Fruit fly (Drosophila melanogaster) whole organism, pupa: Measurements from ENCODE around the gene Peritrophin-15a.

ENCODE experiments used
- CG10348 ChIP-seq: fragments of 200-800 bp; sonication (Bioruptor generic); IDR thresholded peaks from 2 replicates; pipeline ENCODE4 v1.3.6; 2022; ENCODE audit warnings: missing biosample characterization, missing genetic modification characterization
- CG12605 ChIP-seq: fragments of 200-800 bp; sonication (Bioruptor generic); IDR thresholded peaks from 2 replicates; pipeline ENCODE4 v1.3.6; 2022; ENCODE audit warnings: missing biosample characterization, missing genetic modification characterization
- CG13204 ChIP-seq: fragments of 200-800 bp; sonication (Bioruptor generic); optimal IDR thresholded peaks from 2 replicates; lab custom pipeline; 2018; ENCODE audit warnings: missing biosample characterization, mild to moderate bottlenecking, missing genetic modification characterization, moderate library complexity
- CG15710 ChIP-seq: fragments of 200-800 bp; sonication (Bioruptor generic); optimal IDR thresholded peaks from 2 replicates; lab custom pipeline; 2018; ENCODE audit warnings: missing biosample characterization, mild to moderate bottlenecking, missing genetic modification characterization, moderate library complexity
- CG17806 ChIP-seq: fragments of 200-800 bp; sonication (Bioruptor generic); optimal IDR thresholded peaks from 2 replicates; lab custom pipeline; 2018; ENCODE audit warnings: missing biosample characterization, mild to moderate bottlenecking, missing genetic modification characterization, moderate library complexity
- fd96Ca ChIP-seq: fragments of 200-800 bp; sonication (Bioruptor generic); IDR thresholded peaks from 3 replicates; pipeline ENCODE4 v1.3.6; 2022; ENCODE audit warnings: missing biosample characterization, missing genetic modification characterization
- rn ChIP-seq: fragments of 200-800 bp; sonication (Bioruptor generic); IDR thresholded peaks from 2 replicates; pipeline ENCODE4 v1.3.6; 2022; ENCODE audit warnings: missing biosample characterization, missing genetic modification characterization

DNA sequence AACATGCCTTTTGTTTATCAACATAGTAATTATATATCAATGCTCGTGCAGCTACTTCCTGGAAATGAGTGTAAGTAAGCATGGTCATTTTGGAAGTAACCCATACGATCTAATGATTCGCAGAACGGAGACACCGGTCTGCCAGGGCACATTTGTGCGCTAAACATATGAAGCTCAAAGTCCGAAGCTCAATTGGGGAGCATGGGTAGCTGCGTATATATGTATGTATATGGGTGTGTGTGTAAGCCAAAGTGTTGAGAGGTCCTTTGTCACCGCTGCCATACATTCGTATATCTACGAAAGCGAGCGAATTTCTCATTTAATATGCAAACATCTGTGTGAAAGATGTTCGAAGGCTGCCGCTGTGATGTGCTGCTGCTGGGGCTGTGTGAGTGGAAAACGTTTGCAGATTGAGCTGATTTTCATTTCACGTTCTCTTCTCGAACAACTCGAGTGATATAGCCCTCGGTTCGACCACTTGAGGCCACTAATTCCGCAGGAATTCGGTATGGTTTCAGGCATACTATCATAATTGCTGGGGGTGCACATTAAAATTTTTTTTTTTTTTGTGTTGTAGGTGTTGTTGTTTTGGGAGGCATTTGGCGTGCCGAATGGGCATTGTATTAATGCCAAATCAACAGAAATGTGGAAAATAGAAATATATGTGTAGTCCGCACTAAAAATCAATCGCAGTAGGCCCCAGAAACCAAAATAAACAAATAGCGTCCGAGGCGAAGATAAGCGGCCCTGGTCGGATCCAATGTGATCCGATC is 22.4 kb upstream of the Peritrophin-15a start:
- TF ChIP-seq CG13204 (GFP tag; lab: Kevin White, UChicago) (peak; percentile 18), CG17806 (no peak), CG10348 (GFP tag; lab: Robert Waterston, UW) (no peak), CG12605 (GFP tag; lab: Robert Waterston, UW) (no peak), fd96Ca (GFP tag; lab: Robert Waterston, UW) (no peak), rn (GFP tag; lab: Robert Waterston, UW) (no peak), CG15710 (tag; lab: Kevin White, UChicago) (no peak)
